Worm (Caenorhabditis elegans) whole organism, late embryonic: ENCODE data around the gene K06A1.2.

Source experiments
- C08G9.2 ChIP-seq: sonication (generic microtip); optimal IDR thresholded peaks from 2 replicates; lab custom pipeline; 2016; ENCODE audit warnings: mild to moderate bottlenecking, missing genetic modification characterization, moderate library complexity, missing compliant biosample characterization
- C38D4.7 ChIP-seq: fragments of 200-800 bp; sonication (Bioruptor generic); optimal IDR thresholded peaks from 2 replicates; lab custom pipeline; 2018; ENCODE audit warnings: mild to moderate bottlenecking, missing genetic modification characterization, moderate library complexity, missing compliant biosample characterization
- K02D7.2 ChIP-seq: sonication (generic microtip); optimal IDR thresholded peaks from 2 replicates; lab custom pipeline; 2017; ENCODE audit warnings: mild to moderate bottlenecking, missing genetic modification characterization, missing compliant biosample characterization
- K09A11.1 ChIP-seq: sonication (generic microtip); optimal IDR thresholded peaks from 2 replicates; lab custom pipeline; 2017; ENCODE audit warnings: antibody characterized with exemption, mild to moderate bottlenecking, missing genetic modification characterization, missing compliant biosample characterization; ENCODE audit not compliant: insufficient read depth
- T23F11.4 ChIP-seq: fragments of 200-800 bp; sonication (Bioruptor generic); optimal IDR thresholded peaks from 2 replicates; lab custom pipeline; 2018; ENCODE audit warnings: mild to moderate bottlenecking, missing genetic modification characterization, missing compliant biosample characterization
- ahr-1 ChIP-seq: sonication (generic microtip); optimal IDR thresholded peaks from 2 replicates; lab custom pipeline; 2016; ENCODE audit warnings: missing genetic modification characterization, missing compliant biosample characterization
- ama-1 ChIP-seq: fragments of 150-350 bp; optimal IDR thresholded peaks from 2 replicates; lab custom pipeline; 2014
- ceh-18 ChIP-seq: sonication (generic microtip); optimal IDR thresholded peaks from 2 replicates; lab custom pipeline; 2016; ENCODE audit warnings: missing genetic modification characterization, missing compliant biosample characterization
- ceh-19 ChIP-seq: fragments of 200-800 bp; sonication (Bioruptor generic); optimal IDR thresholded peaks from 2 replicates; lab custom pipeline; 2018; ENCODE audit warnings: mild to moderate bottlenecking, missing genetic modification characterization, missing compliant biosample characterization
- ceh-30 ChIP-seq: fragments of 150-350 bp; optimal IDR thresholded peaks from 2 replicates; lab custom pipeline; 2014; ENCODE audit warnings: missing biosample characterization, missing genetic modification characterization
- ceh-45 ChIP-seq: fragments of 200-800 bp; sonication (Bioruptor generic); IDR thresholded peaks from 2 replicates; pipeline ENCODE4 v1.3.6; 2022; ENCODE audit warnings: missing genetic modification reagents, missing genetic modification characterization, missing compliant biosample characterization
- ceh-9 ChIP-seq: sonication (generic microtip); optimal IDR thresholded peaks from 2 replicates; lab custom pipeline; 2016; ENCODE audit warnings: mild to moderate bottlenecking, missing genetic modification characterization, inconsistent platforms, missing compliant biosample characterization
- elt-2 ChIP-seq: sonication (generic microtip); optimal IDR thresholded peaks from 2 replicates; lab custom pipeline; 2016; ENCODE audit warnings: missing genetic modification reagents, missing genetic modification characterization, missing compliant biosample characterization
- ets-4 ChIP-seq: sonication (generic microtip); optimal IDR thresholded peaks from 2 replicates; lab custom pipeline; 2016; ENCODE audit warnings: missing genetic modification characterization, missing compliant biosample characterization
- fax-1 ChIP-seq: sonication (generic microtip); optimal IDR thresholded peaks from 2 replicates; lab custom pipeline; 2016; ENCODE audit warnings: missing genotype, missing genetic modification characterization, missing compliant biosample characterization
- fkh-10 ChIP-seq: fragments of 150-350 bp; optimal IDR thresholded peaks from 2 replicates; lab custom pipeline; 2014; ENCODE audit warnings: missing biosample characterization, missing genetic modification reagents, missing genetic modification characterization
- hlh-6 ChIP-seq: sonication (generic microtip); optimal IDR thresholded peaks from 2 replicates; lab custom pipeline; 2016; ENCODE audit warnings: missing genotype, missing genetic modification characterization, missing compliant biosample characterization
- madf-2 ChIP-seq: sonication (generic microtip); optimal IDR thresholded peaks from 2 replicates; lab custom pipeline; 2017; ENCODE audit warnings: missing genetic modification characterization, missing compliant biosample characterization
- mec-3 ChIP-seq: sonication (generic microtip); optimal IDR thresholded peaks from 2 replicates; lab custom pipeline; 2016; ENCODE audit warnings: borderline replicate concordance, missing genetic modification characterization, missing compliant biosample characterization
- nfya-1 ChIP-seq: sonication (generic microtip); optimal IDR thresholded peaks from 2 replicates; lab custom pipeline; 2017; ENCODE audit warnings: missing genetic modification characterization, mild to moderate bottlenecking, missing compliant biosample characterization, antibody characterized with exemption, moderate library complexity
- nhr-11 ChIP-seq: fragments of 150-350 bp; optimal IDR thresholded peaks from 2 replicates; lab custom pipeline; 2014; ENCODE audit warnings: missing biosample characterization, missing genetic modification characterization
- nhr-232 ChIP-seq: sonication (generic microtip); optimal IDR thresholded peaks from 2 replicates; lab custom pipeline; 2016; ENCODE audit warnings: missing genetic modification characterization, missing compliant biosample characterization
- pha-4 ChIP-seq: fragments of 150-350 bp; optimal IDR thresholded peaks from 2 replicates; lab custom pipeline; 2018; ENCODE audit warnings: missing biosample characterization, missing genetic modification reagents, missing genetic modification characterization
- ref-2 ChIP-seq: sonication (generic microtip); optimal IDR thresholded peaks from 2 replicates; lab custom pipeline; 2016; ENCODE audit warnings: missing genetic modification characterization, missing compliant biosample characterization
- rnt-1 ChIP-seq: sonication (generic microtip); optimal IDR thresholded peaks from 2 replicates; lab custom pipeline; 2016; ENCODE audit warnings: missing genetic modification characterization, missing compliant biosample characterization
- sdc-2 ChIP-seq: sonication (generic microtip); optimal IDR thresholded peaks from 2 replicates; lab custom pipeline; 2016; ENCODE audit warnings: missing genotype, missing genetic modification characterization, missing compliant biosample characterization
- sox-4 ChIP-seq: sonication (generic microtip); optimal IDR thresholded peaks from 2 replicates; lab custom pipeline; 2017; ENCODE audit warnings: mild to moderate bottlenecking, missing genetic modification characterization, inconsistent platforms, missing compliant biosample characterization
- tbx-7 ChIP-seq: sonication (generic microtip); optimal IDR thresholded peaks from 2 replicates; lab custom pipeline; 2016; ENCODE audit warnings: missing genotype, missing genetic modification characterization, missing compliant biosample characterization
- ttx-3 ChIP-seq: sonication (generic microtip); optimal IDR thresholded peaks from 2 replicates; lab custom pipeline; 2016; ENCODE audit warnings: missing genetic modification reagents, missing genetic modification characterization, missing compliant biosample characterization
- unc-42 ChIP-seq: sonication (generic microtip); optimal IDR thresholded peaks from 2 replicates; lab custom pipeline; 2016; ENCODE audit warnings: missing genotype, missing genetic modification characterization, missing compliant biosample characterization
- unc-55 ChIP-seq: sonication (generic microtip); optimal IDR thresholded peaks from 2 replicates; lab custom pipeline; 2017; ENCODE audit warnings: missing biosample characterization, missing genetic modification reagents, missing genetic modification characterization
- unc-86 ChIP-seq: sonication (generic microtip); optimal IDR thresholded peaks from 2 replicates; lab custom pipeline; 2016; ENCODE audit warnings: missing genetic modification characterization, missing compliant biosample characterization
- ztf-16 ChIP-seq: sonication (generic microtip); optimal IDR thresholded peaks from 2 replicates; lab custom pipeline; 2017; ENCODE audit warnings: missing genetic modification characterization, missing compliant biosample characterization

The K06A1.2 gene

ce11 chrII:6470985-6471384 lies 27.2 kb downstream of the K06A1.2 start, which contains the start of gene dgk-5:
Gene dgk-5 (minus strand): TSS chrII:6471085.
- TF ChIP-seq hlh-6 (tag; lab: Kevin White, UChicago) = no peak
- TF ChIP-seq ceh-45 = no peak
- TF ChIP-seq ceh-19 (GFP tag; lab: Kevin White, UChicago) = no peak
- no peak for TF ChIP-seq C38D4.7 (GFP tag; lab: Kevin White, UChicago)
- no peak for TF ChIP-seq fax-1 (tag; lab: Kevin White, UChicago)
- TF ChIP-seq unc-42 (tag; lab: Kevin White, UChicago) = no peak
- TF ChIP-seq nhr-232 = no peak
- TF ChIP-seq tbx-7 (tag; lab: Kevin White, UChicago) = no peak
- TF ChIP-seq ets-4 (tag; lab: Kevin White, UChicago) = no peak
- TF ChIP-seq unc-55 = no peak
- no peak for TF ChIP-seq ceh-30
- no peak for TF ChIP-seq ztf-16
- no peak for TF ChIP-seq nfya-1 (tag; lab: Kevin White, UChicago)
- TF ChIP-seq madf-2 (tag; lab: Kevin White, UChicago) = no peak
- TF ChIP-seq nhr-11 = no peak
- no peak for TF ChIP-seq T23F11.4
- no peak for TF ChIP-seq unc-86 (tag; lab: Kevin White, UChicago)
- no peak for TF ChIP-seq mec-3
- no peak for TF ChIP-seq rnt-1 (tag; lab: Kevin White, UChicago)

DNA sequence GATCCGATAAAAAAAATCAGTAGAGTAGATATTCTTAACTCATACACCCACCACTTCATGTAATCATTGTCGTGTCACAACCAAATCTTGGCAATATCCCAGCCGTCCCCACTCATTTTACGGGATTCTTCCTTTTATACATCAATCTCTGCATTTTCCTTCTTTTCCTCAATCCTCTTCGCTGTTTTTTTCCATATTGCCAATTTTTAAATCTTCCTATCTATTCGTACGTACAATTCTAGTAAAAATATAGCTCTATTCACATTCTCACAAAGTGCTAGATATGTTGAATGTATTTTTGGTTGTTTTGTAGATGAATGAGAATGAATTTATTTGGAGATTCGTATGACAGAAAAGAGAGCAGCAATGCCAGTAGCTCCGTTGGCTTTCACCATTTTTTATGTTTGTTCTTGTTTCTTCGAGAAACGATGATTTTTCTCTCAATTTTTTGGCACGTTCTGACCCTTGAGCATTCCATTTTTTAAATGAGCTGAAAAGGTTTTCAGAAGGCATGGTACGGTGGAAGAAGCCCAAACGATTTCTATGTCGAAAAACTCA lies 31.4 kb downstream of the K06A1.2 start, which contains the start of gene T28D9.16:
Gene T28D9.16 (plus strand): TSS at position 508 of the 558 bp plus-strand sequence.
- no peak for TF ChIP-seq ceh-18
- TF ChIP-seq T23F11.4 = no peak
- TF ChIP-seq sdc-2 (tag; lab: Kevin White, UChicago) = no peak
- TF ChIP-seq pha-4 = no peak
- TF ChIP-seq K09A11.1 = no peak
- TF ChIP-seq ceh-19 (GFP tag; lab: Kevin White, UChicago) = no peak
- TF ChIP-seq fkh-10 (GFP tag; lab: Kevin White, UChicago) = no peak

ce11 chrII:6476655-6477054 lies 32.8 kb downstream of the K06A1.2 start, which contains the start of gene T28D9.4:
Gene T28D9.4 (plus strand): TSS chrII:6476955.
- TF ChIP-seq ztf-16 (no peak), ttx-3 (tag; lab: Kevin White, UChicago) (no peak), elt-2 (no peak), mec-3 (no peak), C38D4.7 (GFP tag; lab: Kevin White, UChicago) (no peak), madf-2 (tag; lab: Kevin White, UChicago) (no peak), ama-1 (lab: Kevin White, UChicago) (no peak), ceh-45 (no peak), ceh-9 (tag; lab: Kevin White, UChicago) (no peak), unc-55 (no peak), C08G9.2 (tag; lab: Kevin White, UChicago) (no peak), ref-2 (no peak), rnt-1 (tag; lab: Kevin White, UChicago) (no peak), K02D7.2 (tag; lab: Kevin White, UChicago) (no peak)

- TF ChIP-seq ceh-18 (peak; percentile 15), unc-55 (peak; percentile 39), T23F11.4 (no peak)
Observed at ce11 chrII:6482102-6482501, 38.3 kb downstream of the K06A1.2 start, which contains the start of gene del-10. Gene del-10 (minus strand): TSS chrII:6482125.

DNA sequence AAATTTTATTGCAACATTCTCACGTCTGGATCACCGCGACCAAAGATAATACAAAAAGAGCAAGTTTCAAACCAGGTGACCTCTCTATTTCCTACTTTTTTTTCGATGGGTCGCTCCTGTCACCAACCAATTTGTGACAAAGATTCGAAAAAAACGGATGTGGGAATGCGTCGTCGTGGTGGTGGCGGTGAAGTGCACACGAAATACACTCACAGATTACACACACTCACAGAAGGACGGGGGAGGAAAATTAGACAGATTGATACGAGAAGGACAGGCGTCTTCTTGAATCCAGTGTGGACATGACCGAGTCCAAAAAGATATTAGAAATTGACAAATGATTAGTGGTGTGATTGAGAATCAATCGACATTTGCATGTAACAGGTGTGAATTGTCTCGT lies 39.0 kb downstream of the K06A1.2 start:
- TF ChIP-seq ahr-1 = no peak
- TF ChIP-seq sox-4 = no peak
- TF ChIP-seq unc-55 = peak; percentile 50
- TF ChIP-seq, all 69 proteins: peak for 1
